Worm (Caenorhabditis elegans): ENCODE results near the gene ZK228.10.
"Not testable (repeated sequence)": the region's sequence is repeated elsewhere in the genome, so short reads cannot be mapped to it uniquely, and the experiment has no call there.

Gene ZK228.10

ce11 chrV:18431450-18431849 lies 25.2 kb upstream of the ZK228.10 start, which contains the start of gene srw-82:
srw-82 (plus strand) TSS chrV:18431750.
- TF ChIP-seq ztf-23 (GFP tag; IDR thresholded peaks at IDR 0.05): no peak
- no peak for TF ChIP-seq ztf-29 (GFP tag; IDR thresholded peaks at IDR 0.05)
- TF ChIP-seq flt-1 (GFP tag; IDR thresholded peaks at IDR 0.05): no peak
- TF ChIP-seq med-1 (GFP tag; optimal IDR thresholded peaks at IDR 0.05; ENCODE audit: insufficient read depth): no peak
- no peak for TF ChIP-seq ref-1 (GFP tag; conservative IDR thresholded peaks at IDR 0.05)
- TF ChIP-seq klf-2 (GFP tag; conservative IDR thresholded peaks at IDR 0.05): no peak
- TF ChIP-seq tab-1 (GFP tag; IDR thresholded peaks at IDR 0.05): no peak
- no peak for TF ChIP-seq cog-1 (tag; optimal IDR thresholded peaks at IDR 0.05)
- no peak for TF ChIP-seq T22C8.4 (GFP tag; IDR thresholded peaks at IDR 0.05)

ce11 chrV:18434961-18435360 lies 21.7 kb upstream of the ZK228.10 start, which contains the start of gene ZK262.20:
ZK262.20 (minus strand) TSS chrV:18435061.
- TF ChIP-seq ztf-29 (GFP tag; IDR thresholded peaks at IDR 0.05): no peak
- TF ChIP-seq cog-1 (tag; optimal IDR thresholded peaks at IDR 0.05): no peak
- TF ChIP-seq ztf-23 (GFP tag; IDR thresholded peaks at IDR 0.05): no peak
- no peak for TF ChIP-seq klf-2 (GFP tag; conservative IDR thresholded peaks at IDR 0.05)
- no peak for TF ChIP-seq T22C8.4 (GFP tag; IDR thresholded peaks at IDR 0.05)
- TF ChIP-seq flt-1 (GFP tag; IDR thresholded peaks at IDR 0.05): no peak
- TF ChIP-seq ref-1 (GFP tag; conservative IDR thresholded peaks at IDR 0.05): no peak
- no peak for TF ChIP-seq med-1 (GFP tag; optimal IDR thresholded peaks at IDR 0.05; ENCODE audit: insufficient read depth)
- TF ChIP-seq tab-1 (GFP tag; IDR thresholded peaks at IDR 0.05): no peak

ce11 chrV:18438081-18438480 lies 18.6 kb upstream of the ZK228.10 start, which contains the start of gene ZK262.8:
ZK262.8 (plus strand) TSS chrV:18438381.
- TF ChIP-seq ztf-23 (GFP tag; IDR thresholded peaks at IDR 0.05) (no peak), ref-1 (GFP tag; conservative IDR thresholded peaks at IDR 0.05) (no peak), ztf-29 (GFP tag; IDR thresholded peaks at IDR 0.05) (no peak), cog-1 (tag; optimal IDR thresholded peaks at IDR 0.05) (no peak), flt-1 (GFP tag; IDR thresholded peaks at IDR 0.05) (no peak), med-1 (GFP tag; optimal IDR thresholded peaks at IDR 0.05; ENCODE audit: insufficient read depth) (no peak), T22C8.4 (GFP tag; IDR thresholded peaks at IDR 0.05) (no peak), tab-1 (GFP tag; IDR thresholded peaks at IDR 0.05) (no peak), klf-2 (GFP tag; conservative IDR thresholded peaks at IDR 0.05) (no peak)

ce11 chrV:18439469-18439868 lies 17.2 kb upstream of the ZK228.10 start, which contains the start of gene ZK262.9:
ZK262.9 (plus strand) TSS chrV:18439769.
- TF ChIP-seq med-1 (GFP tag; optimal IDR thresholded peaks at IDR 0.05; ENCODE audit: insufficient read depth); ref-1 (GFP tag; conservative IDR thresholded peaks at IDR 0.05); T22C8.4 (GFP tag; IDR thresholded peaks at IDR 0.05): not testable (repeated sequence)

- TF ChIP-seq cog-1 (tag; optimal IDR thresholded peaks at IDR 0.05): no peak
- no peak for TF ChIP-seq T22C8.4 (GFP tag; IDR thresholded peaks at IDR 0.05)
- TF ChIP-seq tab-1 (GFP tag; IDR thresholded peaks at IDR 0.05): no peak
- TF ChIP-seq ref-1 (GFP tag; conservative IDR thresholded peaks at IDR 0.05): no peak
- no peak for TF ChIP-seq klf-2 (GFP tag; conservative IDR thresholded peaks at IDR 0.05)
- no peak for TF ChIP-seq flt-1 (GFP tag; IDR thresholded peaks at IDR 0.05)
- TF ChIP-seq ztf-29 (GFP tag; IDR thresholded peaks at IDR 0.05): no peak
These were observed 12.6 kb upstream of the ZK228.10 start, which contains the start of gene ZK228.1 for ce11 chrV:18444118-18444517. ZK228.1 (plus strand) TSS chrV:18444418.

- TF ChIP-seq flt-1 (GFP tag; IDR thresholded peaks at IDR 0.05) (no peak), ztf-29 (GFP tag; IDR thresholded peaks at IDR 0.05) (no peak), med-1 (GFP tag; optimal IDR thresholded peaks at IDR 0.05; ENCODE audit: insufficient read depth) (no peak), T22C8.4 (GFP tag; IDR thresholded peaks at IDR 0.05) (no peak), cog-1 (tag; optimal IDR thresholded peaks at IDR 0.05) (no peak), tab-1 (GFP tag; IDR thresholded peaks at IDR 0.05) (no peak), ztf-23 (GFP tag; IDR thresholded peaks at IDR 0.05) (no peak), ref-1 (GFP tag; conservative IDR thresholded peaks at IDR 0.05) (no peak)
These were observed 4.6 kb downstream of the ZK228.10 start, which contains the start of gene ZK228.3 for ce11 chrV:18461200-18461728. ZK228.3 (minus strand) TSS chrV:18461250.

- TF ChIP-seq flt-1 (GFP tag; IDR thresholded peaks at IDR 0.05) (no peak), T22C8.4 (GFP tag; IDR thresholded peaks at IDR 0.05) (no peak), ztf-29 (GFP tag; IDR thresholded peaks at IDR 0.05) (no peak), klf-2 (GFP tag; conservative IDR thresholded peaks at IDR 0.05) (no peak), cog-1 (tag; optimal IDR thresholded peaks at IDR 0.05) (no peak), ztf-23 (GFP tag; IDR thresholded peaks at IDR 0.05) (no peak), tab-1 (GFP tag; IDR thresholded peaks at IDR 0.05) (no peak), med-1 (GFP tag; optimal IDR thresholded peaks at IDR 0.05; ENCODE audit: insufficient read depth) (no peak), ref-1 (GFP tag; conservative IDR thresholded peaks at IDR 0.05) (no peak)
These were observed 5.7 kb downstream of the ZK228.10 start, which contains the start of gene ZK228.4 for ce11 chrV:18462365-18462837. ZK228.4 (plus strand) TSS chrV:18462787.

- TF ChIP-seq ref-1 (GFP tag; conservative IDR thresholded peaks at IDR 0.05) (no peak), klf-2 (GFP tag; conservative IDR thresholded peaks at IDR 0.05) (no peak), ztf-29 (GFP tag; IDR thresholded peaks at IDR 0.05) (no peak), flt-1 (GFP tag; IDR thresholded peaks at IDR 0.05) (no peak), med-1 (GFP tag; optimal IDR thresholded peaks at IDR 0.05; ENCODE audit: insufficient read depth) (no peak), T22C8.4 (GFP tag; IDR thresholded peaks at IDR 0.05) (no peak), cog-1 (tag; optimal IDR thresholded peaks at IDR 0.05) (no peak), ztf-23 (GFP tag; IDR thresholded peaks at IDR 0.05) (no peak), tab-1 (GFP tag; IDR thresholded peaks at IDR 0.05) (no peak)
These were observed 11.4 kb downstream of the ZK228.10 start, which contains the start of gene ZK228.13 for ce11 chrV:18468097-18468496. ZK228.13 (minus strand) TSS chrV:18468197.

ce11 chrV:18473415-18473814 lies 16.7 kb downstream of the ZK228.10 start, which contains the start of gene srh-182:
srh-182 (minus strand) TSS chrV:18473515.
- TF ChIP-seq ztf-29 (GFP tag; IDR thresholded peaks at IDR 0.05) (no peak), cog-1 (tag; optimal IDR thresholded peaks at IDR 0.05) (no peak), klf-2 (GFP tag; conservative IDR thresholded peaks at IDR 0.05) (no peak), tab-1 (GFP tag; IDR thresholded peaks at IDR 0.05) (no peak), med-1 (GFP tag; optimal IDR thresholded peaks at IDR 0.05; ENCODE audit: insufficient read depth) (no peak), ztf-23 (GFP tag; IDR thresholded peaks at IDR 0.05) (no peak), ref-1 (GFP tag; conservative IDR thresholded peaks at IDR 0.05) (no peak), T22C8.4 (GFP tag; IDR thresholded peaks at IDR 0.05) (no peak), flt-1 (GFP tag; IDR thresholded peaks at IDR 0.05) (no peak)
